Worm (Caenorhabditis elegans) whole organism, young adult: ENCODE measurements around the gene gspd-1.

Experiments
- F22D6.2 ChIP-seq: sonication (generic microtip); optimal IDR thresholded peaks from 2 replicates; lab custom pipeline; 2016; ENCODE audit warnings: mild to moderate bottlenecking, missing genetic modification characterization, missing compliant biosample characterization
- F33H1.4 ChIP-seq: fragments of 200-800 bp; sonication (Bioruptor generic); IDR thresholded peaks from 2 replicates; pipeline ENCODE4 v1.3.6; 2022; ENCODE audit warnings: missing genetic modification reagents, missing genetic modification characterization, missing compliant biosample characterization
- F37B4.10 ChIP-seq: fragments of 200-800 bp; sonication (Bioruptor generic); IDR thresholded peaks from 2 replicates; pipeline ENCODE4 v1.3.6; 2022; ENCODE audit warnings: missing genetic modification characterization, missing compliant biosample characterization
- F49E8.2 ChIP-seq: sonication (generic microtip); optimal IDR thresholded peaks from 3 replicates; lab custom pipeline; 2017; ENCODE audit warnings: missing genetic modification characterization, mild to moderate bottlenecking, missing compliant biosample characterization, antibody characterized with exemption, moderate library complexity; ENCODE audit not compliant: insufficient read depth
- F55B11.4 ChIP-seq: sonication (generic microtip); optimal IDR thresholded peaks from 2 replicates; lab custom pipeline; 2016; ENCODE audit warnings: missing compliant biosample characterization, missing genetic modification characterization, borderline replicate concordance; ENCODE audit not compliant: insufficient read depth
- F57A8.1 ChIP-seq: fragments of 200-800 bp; sonication (Bioruptor generic); optimal IDR thresholded peaks from 2 replicates; lab custom pipeline; 2018; ENCODE audit warnings: mild to moderate bottlenecking, missing genetic modification characterization, moderate library complexity, missing compliant biosample characterization
- Y53F4B.3 ChIP-seq: fragments of 200-800 bp; sonication (Bioruptor generic); IDR thresholded peaks from 2 replicates; pipeline ENCODE4 v1.3.6; 2022; ENCODE audit warnings: missing genetic modification reagents, missing genetic modification characterization, missing compliant biosample characterization
- Y56A3A.18 ChIP-seq: fragments of 200-800 bp; sonication (Bioruptor generic); IDR thresholded peaks from 2 replicates; pipeline ENCODE4 v1.3.6; 2022; ENCODE audit warnings: missing genetic modification reagents, missing genetic modification characterization, missing compliant biosample characterization
- Y67H2A.10 ChIP-seq: fragments of 200-800 bp; sonication (Bioruptor generic); conservative IDR thresholded peaks from 2 replicates; pipeline ENCODE4 v1.3.6; 2022; ENCODE audit warnings: missing genetic modification reagents, missing genetic modification characterization, missing compliant biosample characterization
- Y95B8A.8 ChIP-seq: fragments of 200-800 bp; sonication (Bioruptor generic); IDR thresholded peaks from 2 replicates; pipeline ENCODE4 v1.3.6; 2022; ENCODE audit warnings: missing genetic modification reagents, missing genetic modification characterization, missing compliant biosample characterization
- athp-1 ChIP-seq: sonication (generic microtip); optimal IDR thresholded peaks from 2 replicates; lab custom pipeline; 2017; ENCODE audit warnings: mild to moderate bottlenecking, missing genetic modification characterization, missing compliant biosample characterization
- ceh-27 ChIP-seq: fragments of 200-800 bp; sonication (Bioruptor generic); optimal IDR thresholded peaks from 2 replicates; lab custom pipeline; 2018; ENCODE audit warnings: mild to moderate bottlenecking, missing genetic modification characterization, moderate library complexity, missing compliant biosample characterization
- ceh-40 ChIP-seq: fragments of 200-800 bp; sonication (Bioruptor generic); IDR thresholded peaks from 2 replicates; pipeline ENCODE4 v1.3.6; 2022; ENCODE audit warnings: missing genetic modification characterization, missing compliant biosample characterization
- ceh-79 ChIP-seq: sonication (generic microtip); optimal IDR thresholded peaks from 2 replicates; lab custom pipeline; 2017; ENCODE audit warnings: mild to moderate bottlenecking, missing genetic modification characterization, missing compliant biosample characterization
- dpff-1 ChIP-seq: sonication (generic microtip); optimal IDR thresholded peaks from 2 replicates; lab custom pipeline; 2017; ENCODE audit warnings: mild to moderate bottlenecking, missing genetic modification characterization, missing compliant biosample characterization
- egl-18 ChIP-seq: fragments of 200-800 bp; sonication (Bioruptor generic); IDR thresholded peaks from 2 replicates; pipeline ENCODE4 v1.3.6; 2022; ENCODE audit warnings: missing genetic modification reagents, missing genetic modification characterization, missing compliant biosample characterization
- egrh-3 ChIP-seq: fragments of 200-800 bp; sonication (Bioruptor generic); IDR thresholded peaks from 2 replicates; pipeline ENCODE4 v1.3.6; 2022; ENCODE audit warnings: missing genetic modification reagents, missing genetic modification characterization, missing compliant biosample characterization
- ekl-4 ChIP-seq: fragments of 200-800 bp; sonication (Bioruptor generic); IDR thresholded peaks from 2 replicates; pipeline ENCODE4 v1.3.6; 2022; ENCODE audit warnings: missing genetic modification reagents, missing genetic modification characterization, missing compliant biosample characterization
- him-1 ChIP-seq: sonication (generic microtip); optimal IDR thresholded peaks from 2 replicates; lab custom pipeline; 2016; ENCODE audit warnings: missing genotype, missing genetic modification reagents, missing genetic modification characterization, missing compliant biosample characterization
- hsf-1 ChIP-seq: fragments of 200-800 bp; sonication (Bioruptor generic); IDR thresholded peaks from 2 replicates; pipeline ENCODE4 v1.3.6; 2022; ENCODE audit warnings: missing genetic modification reagents, missing genetic modification characterization, missing compliant biosample characterization
- lag-1 ChIP-seq: fragments of 200-800 bp; sonication (Bioruptor generic); IDR thresholded peaks from 2 replicates; pipeline ENCODE4 v1.3.6; 2022; ENCODE audit warnings: missing genetic modification reagents, missing genetic modification characterization, missing compliant biosample characterization
- let-526 ChIP-seq: fragments of 200-800 bp; sonication (Bioruptor generic); IDR thresholded peaks from 2 replicates; pipeline ENCODE4 v1.3.6; 2022; ENCODE audit warnings: missing genetic modification reagents, missing genetic modification characterization, missing compliant biosample characterization
- let-607 ChIP-seq, 2 experiments: fragments of 200-800 bp in 1 of 2; sonication (Bioruptor generic) in 1 of 2; sonication (generic microtip) in 1 of 2; optimal IDR thresholded peaks; 2 replicates each; lab custom pipeline; 2016 to 2018; ENCODE audit warnings: mild to moderate bottlenecking in 2 of 2, missing compliant biosample characterization in 2 of 2, missing genetic modification characterization in 2 of 2, moderate library complexity in 2 of 2, missing genotype in 1 of 2
- lir-1 ChIP-seq: fragments of 200-800 bp; sonication (Bioruptor generic); conservative IDR thresholded peaks from 2 replicates; pipeline ENCODE4 v1.3.6; 2022; ENCODE audit warnings: missing genetic modification reagents, missing genetic modification characterization, missing compliant biosample characterization
- lsl-1 ChIP-seq: fragments of 200-800 bp; sonication (Bioruptor generic); optimal IDR thresholded peaks from 2 replicates; lab custom pipeline; 2018; ENCODE audit warnings: mild to moderate bottlenecking, missing genetic modification characterization, moderate library complexity, missing compliant biosample characterization
- lsy-27 ChIP-seq: sonication (generic microtip); optimal IDR thresholded peaks from 2 replicates; lab custom pipeline; 2017; ENCODE audit warnings: missing genetic modification characterization, mild to moderate bottlenecking, missing compliant biosample characterization, antibody characterized with exemption, missing genotype, borderline replicate concordance; ENCODE audit not compliant: insufficient read depth
- madf-3 ChIP-seq: fragments of 200-800 bp; sonication (Bioruptor generic); IDR thresholded peaks from 2 replicates; pipeline ENCODE4 v1.3.6; 2022; ENCODE audit warnings: missing genetic modification reagents, missing genetic modification characterization, missing compliant biosample characterization
- madf-6 ChIP-seq: fragments of 200-800 bp; sonication (Bioruptor generic); IDR thresholded peaks from 2 replicates; pipeline ENCODE4 v1.3.6; 2022; ENCODE audit warnings: missing genetic modification reagents, missing genetic modification characterization, missing compliant biosample characterization
- madf-8 ChIP-seq: fragments of 200-800 bp; sonication (Bioruptor generic); conservative IDR thresholded peaks from 2 replicates; pipeline ENCODE4 v1.3.6; 2022; ENCODE audit warnings: missing genetic modification reagents, missing genetic modification characterization, missing compliant biosample characterization
- mcd-1 ChIP-seq: fragments of 200-800 bp; sonication (Bioruptor generic); IDR thresholded peaks from 2 replicates; pipeline ENCODE4 v1.3.6; 2022; ENCODE audit warnings: missing genetic modification reagents, missing genetic modification characterization, missing compliant biosample characterization
- mel-28 ChIP-seq: sonication (generic microtip); optimal IDR thresholded peaks from 2 replicates; lab custom pipeline; 2016; ENCODE audit warnings: borderline replicate concordance, mild to moderate bottlenecking, missing genetic modification characterization, missing compliant biosample characterization
- mes-4 ChIP-seq: sonication (generic microtip); optimal IDR thresholded peaks from 2 replicates; lab custom pipeline; 2016; ENCODE audit warnings: missing genotype, missing genetic modification characterization, missing compliant biosample characterization
- nfyb-1 ChIP-seq: fragments of 200-800 bp; sonication (Bioruptor generic); IDR thresholded peaks from 2 replicates; pipeline ENCODE4 v1.3.6; 2022; ENCODE audit warnings: missing genetic modification reagents, missing genetic modification characterization, missing compliant biosample characterization
- nhr-179 ChIP-seq: sonication (generic microtip); optimal IDR thresholded peaks from 2 replicates; lab custom pipeline; 2016; ENCODE audit warnings: mild to moderate bottlenecking, missing genetic modification characterization, missing compliant biosample characterization
- nhr-90 ChIP-seq: sonication (generic microtip); optimal IDR thresholded peaks from 2 replicates; lab custom pipeline; 2016; ENCODE audit warnings: missing genotype, mild to moderate bottlenecking, missing genetic modification characterization, missing compliant biosample characterization
- rcor-1 ChIP-seq: fragments of 200-800 bp; sonication (Bioruptor generic); IDR thresholded peaks from 2 replicates; pipeline ENCODE4 v1.3.6; 2022; ENCODE audit warnings: missing genetic modification reagents, missing genetic modification characterization, missing compliant biosample characterization
- rec-8 ChIP-seq, 2 experiments: sonication (generic microtip); optimal IDR thresholded peaks; 2 replicates each; lab custom pipeline; 2016; ENCODE audit warnings: mild to moderate bottlenecking in 2 of 2, missing genetic modification characterization in 2 of 2, missing genetic modification reagents in 2 of 2, missing genotype in 2 of 2, missing biosample characterization in 1 of 2, missing compliant biosample characterization in 1 of 2, moderate library complexity in 1 of 2
- snpc-3.4 ChIP-seq: sonication (generic microtip); optimal IDR thresholded peaks from 2 replicates; lab custom pipeline; 2017; ENCODE audit warnings: missing genetic modification characterization, mild to moderate bottlenecking, missing compliant biosample characterization, antibody characterized with exemption, moderate library complexity, missing genotype, missing genetic modification reagents
- sptf-2 ChIP-seq: fragments of 200-800 bp; sonication (Bioruptor generic); optimal IDR thresholded peaks from 2 replicates; lab custom pipeline; 2018; ENCODE audit warnings: mild to moderate bottlenecking, missing genetic modification characterization, missing compliant biosample characterization
- tlf-1 ChIP-seq: fragments of 200-800 bp; sonication (Bioruptor generic); optimal IDR thresholded peaks from 2 replicates; lab custom pipeline; 2018; ENCODE audit warnings: mild to moderate bottlenecking, missing genetic modification characterization, missing compliant biosample characterization
- xnd-1 ChIP-seq: sonication (generic microtip); optimal IDR thresholded peaks from 2 replicates; lab custom pipeline; 2016; ENCODE audit warnings: missing genotype, missing genetic modification reagents, missing genetic modification characterization, missing compliant biosample characterization
- zfh-2 ChIP-seq: fragments of 200-800 bp; sonication (Bioruptor generic); conservative IDR thresholded peaks from 2 replicates; pipeline ENCODE4 v1.3.6; 2022; ENCODE audit warnings: missing genetic modification reagents, missing genetic modification characterization, missing compliant biosample characterization
- zim-3 ChIP-seq: sonication (generic microtip); optimal IDR thresholded peaks from 2 replicates; lab custom pipeline; 2017; ENCODE audit warnings: mild to moderate bottlenecking, missing genetic modification characterization, moderate library complexity, missing compliant biosample characterization
- ztf-25 ChIP-seq: fragments of 200-800 bp; sonication (Bioruptor generic); IDR thresholded peaks from 2 replicates; pipeline ENCODE4 v1.3.6; 2022; ENCODE audit warnings: missing genetic modification reagents, missing genetic modification characterization, missing compliant biosample characterization
- ztf-26 ChIP-seq: sonication (generic microtip); optimal IDR thresholded peaks from 2 replicates; lab custom pipeline; 2017; ENCODE audit warnings: missing genetic modification characterization, missing compliant biosample characterization
- ztf-28 ChIP-seq: fragments of 200-800 bp; sonication (Bioruptor generic); IDR thresholded peaks from 2 replicates; pipeline ENCODE4 v1.3.6; 2022; ENCODE audit warnings: missing genetic modification reagents, missing genetic modification characterization, missing compliant biosample characterization

gspd-1 gene

DNA sequence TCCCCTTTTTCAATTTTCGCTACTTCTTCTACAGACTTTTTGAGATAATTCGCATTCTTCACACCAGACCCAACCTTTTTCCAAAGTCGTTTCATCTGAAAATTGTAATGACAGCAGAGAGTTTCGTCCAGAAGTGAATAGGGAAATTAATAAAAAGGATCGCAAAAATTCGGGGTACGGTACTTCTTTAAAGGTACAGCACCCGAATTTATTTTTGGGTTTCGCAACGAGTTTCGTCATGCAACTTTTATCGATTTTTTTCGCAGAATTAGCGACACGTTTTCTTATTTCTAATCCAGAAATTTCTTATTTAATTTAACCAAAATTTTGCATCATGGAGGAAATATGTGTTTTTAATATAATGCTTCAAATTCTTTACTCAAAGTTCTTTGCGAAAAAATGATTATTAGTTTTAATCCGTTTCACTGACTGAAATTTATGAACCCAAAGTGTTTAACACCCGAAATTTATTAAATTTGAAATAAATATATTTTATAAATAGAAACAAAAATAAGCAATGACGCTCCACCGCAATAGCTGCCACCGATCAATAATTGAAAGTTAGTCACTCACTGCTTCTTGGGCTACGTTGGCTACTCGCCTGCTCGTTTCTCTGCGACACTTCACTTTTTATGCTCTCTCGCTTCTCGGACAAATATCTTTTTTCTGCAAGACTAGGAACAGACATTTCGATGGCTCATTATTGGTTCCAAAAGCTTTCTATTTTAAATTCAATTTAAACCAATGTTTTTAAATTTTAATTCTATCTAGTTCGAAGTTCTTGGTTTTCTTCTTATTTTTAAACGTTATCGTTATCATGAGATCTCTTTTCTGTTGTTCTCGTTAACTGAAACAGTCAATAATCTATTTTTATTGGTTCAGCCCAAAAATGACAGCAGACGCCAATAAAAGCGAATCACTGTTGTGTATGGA, 18.8 kb upstream of the gspd-1 start, which contains the start of the genes B0035.15 and dnj-1 (continued):
- TF ChIP-seq rec-8 (tag; optimal IDR thresholded peaks at IDR 0.05; lab: Kevin White, UChicago), result no peak
- TF ChIP-seq madf-8 (GFP tag; lab: Robert Waterston, UW), result peak; percentile 34; the same call in 1 of the 2 replicates
- TF ChIP-seq ztf-26 (tag; lab: Kevin White, UChicago), result no peak
- 0 out of 2 replicates have a peak, but pooled peaks have one; percentile 19 for TF ChIP-seq madf-3 (GFP tag; lab: Robert Waterston, UW)
- no peak for TF ChIP-seq sptf-2 (GFP tag; lab: Kevin White, UChicago)
- peak; percentile 81 for TF ChIP-seq F33H1.4 (GFP tag; lab: Robert Waterston, UW)
- TF ChIP-seq F49E8.2 (tag; lab: Kevin White, UChicago), result no peak
- no peak for TF ChIP-seq athp-1 (tag; lab: Kevin White, UChicago)
- TF ChIP-seq lir-1 (GFP tag; lab: Robert Waterston, UW), result no peak
- TF ChIP-seq Y95B8A.8 (GFP tag; lab: Robert Waterston, UW), result no peak
- TF ChIP-seq let-607 (tag; optimal IDR thresholded peaks at IDR 0.05; lab: Kevin White, UChicago), result no peak
- no peak for TF ChIP-seq ztf-25 (GFP tag; lab: Robert Waterston, UW)
- TF ChIP-seq him-1 (tag; lab: Kevin White, UChicago), result no peak
- TF ChIP-seq F37B4.10 (GFP tag; lab: Robert Waterston, UW), result no peak
- TF ChIP-seq dpff-1 (tag; lab: Kevin White, UChicago), result no peak
- no peak for TF ChIP-seq ceh-79
- TF ChIP-seq mes-4, result no peak
- TF ChIP-seq madf-6 (GFP tag; lab: Robert Waterston, UW), result peak; percentile 78
- no peak for TF ChIP-seq egl-18 (GFP tag; lab: Robert Waterston, UW)
- TF ChIP-seq hsf-1 (GFP tag; lab: Robert Waterston, UW), result no peak
- no peak for TF ChIP-seq ceh-27 (GFP tag; lab: Kevin White, UChicago)
- no peak for TF ChIP-seq nhr-179 (tag; lab: Kevin White, UChicago)
- peak; percentile 68 for TF ChIP-seq mcd-1
- no peak for TF ChIP-seq nhr-90 (tag; lab: Kevin White, UChicago)
- no peak for TF ChIP-seq let-526 (GFP tag; lab: Robert Waterston, UW)
- TF ChIP-seq lsl-1, result peak; percentile 82
- no peak for TF ChIP-seq ekl-4 (GFP tag; lab: Robert Waterston, UW)
- no peak for TF ChIP-seq nfyb-1 (GFP tag; lab: Robert Waterston, UW)
- no peak for TF ChIP-seq F57A8.1 (GFP tag; lab: Kevin White, UChicago)
- TF ChIP-seq F22D6.2, result no peak
- TF ChIP-seq zfh-2, result no peak
- no peak for TF ChIP-seq F55B11.4 (tag; lab: Kevin White, UChicago)
- TF ChIP-seq xnd-1 (tag; lab: Kevin White, UChicago), result peak; percentile 69
- TF ChIP-seq Y56A3A.18 (GFP tag; lab: Robert Waterston, UW), result no peak
- no peak for TF ChIP-seq ceh-40
- TF ChIP-seq rcor-1 (GFP tag; lab: Robert Waterston, UW), result no peak
- no peak for TF ChIP-seq snpc-3.4 (tag; lab: Kevin White, UChicago)
- no peak for TF ChIP-seq lsy-27 (tag; lab: Kevin White, UChicago)
- no peak for TF ChIP-seq egrh-3 (GFP tag; lab: Robert Waterston, UW)
- no peak for TF ChIP-seq lag-1 (GFP tag; lab: Robert Waterston, UW)
- no peak for TF ChIP-seq Y53F4B.3 (GFP tag; lab: Robert Waterston, UW)
- TF ChIP-seq ztf-28 (GFP tag; lab: Robert Waterston, UW), result no peak
- TF ChIP-seq tlf-1 (GFP tag; lab: Kevin White, UChicago), result no peak
- TF ChIP-seq Y67H2A.10, result no peak
- no peak for TF ChIP-seq zim-3 (tag; lab: Kevin White, UChicago)
- TF ChIP-seq mel-28, result no peak
